Fruit fly (Drosophila melanogaster) whole organism, adult: Measurements from ENCODE around the gene CG43136.

Experiments used
- CG11617 ChIP-seq: fragments of 200-800 bp; sonication (Bioruptor generic); optimal IDR thresholded peaks from 2 replicates; lab custom pipeline; 2017; ENCODE audit warnings: mild to moderate bottlenecking, missing biosample characterization, missing genetic modification reagents, missing genetic modification characterization
- CG12768 ChIP-seq: fragments of 200-800 bp; sonication (Bioruptor generic); optimal IDR thresholded peaks from 2 replicates; lab custom pipeline; 2017; ENCODE audit warnings: missing biosample characterization, missing genetic modification characterization, mild to moderate bottlenecking, moderate library complexity, missing genetic modification reagents
- CG14711 ChIP-seq: fragments of 200-800 bp; sonication (Bioruptor generic); optimal IDR thresholded peaks from 2 replicates; lab custom pipeline; 2018; ENCODE audit warnings: missing biosample characterization, mild to moderate bottlenecking, missing genetic modification characterization, moderate library complexity
- CG1620 ChIP-seq: fragments of 200-800 bp; sonication (Bioruptor generic); optimal IDR thresholded peaks from 2 replicates; lab custom pipeline; 2016; ENCODE audit warnings: missing biosample characterization, missing genetic modification characterization
- CG33017 ChIP-seq: fragments of 200-800 bp; sonication (Bioruptor generic); optimal IDR thresholded peaks from 2 replicates; lab custom pipeline; 2018; ENCODE audit warnings: missing biosample characterization, mild to moderate bottlenecking, missing genetic modification characterization, moderate library complexity
- CG5204 ChIP-seq: fragments of 200-800 bp; sonication (Bioruptor generic); optimal IDR thresholded peaks from 2 replicates; lab custom pipeline; 2016; ENCODE audit warnings: missing biosample characterization, missing genetic modification characterization
- CG7045 ChIP-seq: fragments of 200-800 bp; sonication (Bioruptor generic); optimal IDR thresholded peaks from 2 replicates; lab custom pipeline; 2017; ENCODE audit warnings: missing biosample characterization, mild to moderate bottlenecking, missing genetic modification characterization
- CG7101 ChIP-seq: fragments of 200-800 bp; sonication (Bioruptor generic); optimal IDR thresholded peaks from 2 replicates; lab custom pipeline; 2018; ENCODE audit warnings: missing biosample characterization, mild to moderate bottlenecking, missing genetic modification characterization, moderate library complexity
- Clk ChIP-seq: fragments of 200-800 bp; sonication (Bioruptor generic); optimal IDR thresholded peaks from 2 replicates; lab custom pipeline; 2017; ENCODE audit warnings: missing biosample characterization, missing genetic modification characterization
- Crg-1 ChIP-seq: fragments of 200-800 bp; sonication (Bioruptor generic); optimal IDR thresholded peaks from 2 replicates; lab custom pipeline; 2016; ENCODE audit warnings: missing biosample characterization, missing genetic modification characterization
- Hr96 ChIP-seq: fragments of 200-800 bp; sonication (Bioruptor generic); optimal IDR thresholded peaks from 2 replicates; lab custom pipeline; 2016; ENCODE audit warnings: missing biosample characterization, missing genetic modification characterization
- Mnt ChIP-seq: fragments of 200-800 bp; sonication (Bioruptor generic); optimal IDR thresholded peaks from 2 replicates; lab custom pipeline; 2016; ENCODE audit warnings: missing biosample characterization, mild to moderate bottlenecking, missing genetic modification characterization
- bab1 ChIP-seq: fragments of 200-800 bp; sonication (Bioruptor generic); optimal IDR thresholded peaks from 3 replicates; lab custom pipeline; 2019; ENCODE audit warnings: missing biosample characterization, mild to moderate bottlenecking, missing genetic modification characterization, moderate library complexity
- cic ChIP-seq: fragments of 200-800 bp; sonication (Bioruptor generic); optimal IDR thresholded peaks from 2 replicates; lab custom pipeline; 2017; ENCODE audit warnings: missing biosample characterization, mild to moderate bottlenecking, missing genetic modification characterization, moderate library complexity
- cnc ChIP-seq, 2 experiments: fragments of >200 bp; optimal IDR thresholded peaks; 2 replicates each; lab custom pipeline; 2017
- kay ChIP-seq: fragments of 200-800 bp; sonication (Bioruptor generic); peaks from one replicate; lab custom pipeline; 2016; ENCODE audit warnings: missing biosample characterization, missing genetic modification characterization, borderline replicate concordance
- ovo ChIP-seq: fragments of 200-800 bp; sonication (Bioruptor generic); optimal IDR thresholded peaks from 2 replicates; lab custom pipeline; 2016; ENCODE audit warnings: missing biosample characterization, missing genetic modification characterization
- pad ChIP-seq: fragments of 200-800 bp; sonication (Bioruptor generic); optimal IDR thresholded peaks from 3 replicates; lab custom pipeline; 2017; ENCODE audit warnings: missing biosample characterization, missing genetic modification characterization, mild to moderate bottlenecking, moderate library complexity, missing genetic modification reagents
- tj ChIP-seq: fragments of 200-800 bp; sonication (Bioruptor generic); optimal IDR thresholded peaks from 3 replicates; lab custom pipeline; 2017; ENCODE audit warnings: missing biosample characterization, mild to moderate bottlenecking, missing genetic modification characterization, moderate library complexity
- toe ChIP-seq: fragments of 200-800 bp; sonication (Bioruptor generic); optimal IDR thresholded peaks from 2 replicates; lab custom pipeline; 2016; ENCODE audit warnings: missing biosample characterization, missing genetic modification characterization

The CG43136 gene

dm6 chrX:5888933-5889332, 35.4 kb downstream of the CG43136 start:
- TF ChIP-seq CG14711 (tag; lab: Kevin White, UChicago) (no peak), cic (no peak), CG12768 (GFP tag; lab: Kevin White, UChicago) (no peak), Mnt (GFP tag; lab: Kevin White, UChicago) (no peak), CG33017 (no peak), CG7101 (tag; lab: Kevin White, UChicago) (no peak), Crg-1 (GFP tag; lab: Kevin White, UChicago) (no peak), pad (GFP tag; lab: Kevin White, UChicago) (no peak), CG1620 (no peak), CG5204 (no peak), bab1 (GFP tag; lab: Kevin White, UChicago) (no peak), CG11617 (GFP tag; lab: Kevin White, UChicago) (no peak), CG7045 (GFP tag; lab: Kevin White, UChicago) (no peak), Clk (no peak), ovo (no peak), kay (GFP tag; lab: Kevin White, UChicago) (no peak), toe (no peak), Hr96 (GFP tag; lab: Kevin White, UChicago) (no peak), tj (GFP tag; lab: Kevin White, UChicago) (no peak), cnc (optimal IDR thresholded peaks at IDR 0.05; lab: Kevin White, UChicago) (no peak)

dm6 chrX:5891666-5892444, 38.3 kb downstream of the CG43136 start:
- TF ChIP-seq Crg-1 (GFP tag; lab: Kevin White, UChicago) (no peak), CG7101 (tag; lab: Kevin White, UChicago) (peak; percentile 54), toe (no peak), tj (GFP tag; lab: Kevin White, UChicago) (no peak), CG33017 (no peak), CG7045 (GFP tag; lab: Kevin White, UChicago) (no peak), ovo (no peak), Clk (no peak), bab1 (GFP tag; lab: Kevin White, UChicago) (peak; percentile 67), CG12768 (GFP tag; lab: Kevin White, UChicago) (no peak), kay (GFP tag; lab: Kevin White, UChicago) (no peak), CG5204 (no peak), cnc (optimal IDR thresholded peaks at IDR 0.05; lab: Kevin White, UChicago) (no peak), CG14711 (tag; lab: Kevin White, UChicago) (peak; percentile 68), CG1620 (no peak), Hr96 (GFP tag; lab: Kevin White, UChicago) (no peak), CG11617 (GFP tag; lab: Kevin White, UChicago) (no peak), pad (GFP tag; lab: Kevin White, UChicago) (peak; percentile 13), cic (no peak), Mnt (GFP tag; lab: Kevin White, UChicago) (no peak)

DNA sequence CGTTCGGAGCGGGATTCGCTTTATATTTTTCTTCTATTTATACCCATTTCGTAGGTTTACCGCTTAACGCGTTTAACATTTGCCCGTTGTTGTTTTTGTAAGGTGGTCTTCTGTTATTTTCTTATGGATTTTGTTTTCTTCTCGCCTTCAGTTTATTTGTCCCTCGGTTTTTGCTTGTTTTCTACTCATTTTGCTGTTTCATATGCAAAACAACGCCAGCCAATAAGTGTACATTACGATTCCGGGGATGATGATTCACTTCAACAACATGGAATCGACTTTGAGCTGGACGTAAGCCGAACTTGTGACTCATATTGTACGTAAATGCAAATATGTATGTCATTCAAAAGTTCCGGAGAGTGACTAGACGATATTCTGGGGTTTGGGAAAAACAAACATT, 39.0 kb downstream of the CG43136 start:
- TF ChIP-seq ovo: no peak
- TF ChIP-seq toe: no peak
- no peak for TF ChIP-seq CG7101 (tag; lab: Kevin White, UChicago)
- TF ChIP-seq kay (GFP tag; lab: Kevin White, UChicago): peak; percentile 61
- no peak for TF ChIP-seq Crg-1 (GFP tag; lab: Kevin White, UChicago)

- TF ChIP-seq CG11617 (GFP tag; lab: Kevin White, UChicago): no peak
- TF ChIP-seq cic: peak; percentile 42
Measured at dm6 chrX:5893165-5893564, 39.6 kb downstream of the CG43136 start.

DNA sequence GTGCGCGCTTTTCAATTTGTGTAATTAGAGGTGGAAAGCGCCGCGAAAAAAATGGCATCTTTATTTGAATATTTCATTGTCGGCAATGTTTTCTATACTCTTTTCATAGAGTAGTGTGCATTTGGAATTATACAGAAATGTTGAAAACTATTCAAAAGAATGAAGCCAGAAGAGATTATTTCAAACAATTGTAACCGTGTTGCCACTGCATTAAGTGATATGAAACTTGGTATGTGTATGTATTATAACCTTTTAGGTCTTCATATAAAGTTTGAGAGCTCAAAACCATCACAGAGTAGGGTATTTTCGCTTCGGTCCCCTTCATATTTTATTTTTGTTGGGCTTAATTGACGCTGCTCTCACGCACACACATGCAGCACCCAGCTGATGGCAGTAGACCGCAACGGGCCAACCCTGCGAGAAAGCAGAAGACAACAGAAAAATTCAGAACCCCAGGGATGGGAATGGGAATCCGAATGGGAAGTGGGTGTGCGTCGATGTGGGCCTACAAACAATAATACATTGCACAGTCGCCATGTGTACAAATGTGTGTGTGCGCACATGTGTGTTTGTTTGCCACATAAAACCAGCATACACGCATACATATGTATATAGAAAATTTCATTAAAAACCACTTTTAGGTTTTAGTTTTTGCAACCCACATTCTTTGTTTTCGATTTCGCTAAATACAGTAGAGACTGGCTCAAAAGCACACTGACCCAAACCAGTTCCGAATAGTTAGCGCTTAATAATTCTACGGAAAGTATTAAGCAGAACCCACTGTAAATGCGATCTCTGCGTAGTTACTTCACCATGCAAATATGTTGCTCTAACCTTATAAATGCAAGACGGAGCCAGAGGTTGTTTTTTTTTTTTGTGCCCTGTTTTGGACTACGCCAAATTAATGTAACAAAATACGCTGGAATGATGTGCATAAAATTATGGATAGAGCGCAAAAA, 41.2 kb downstream of the CG43136 start:
- TF ChIP-seq bab1 (GFP tag; lab: Kevin White, UChicago): peak; percentile 21
- no peak for TF ChIP-seq CG33017
- no peak for TF ChIP-seq cic
- no peak for TF ChIP-seq CG12768 (GFP tag; lab: Kevin White, UChicago)
- no peak for TF ChIP-seq CG11617 (GFP tag; lab: Kevin White, UChicago)
- no peak for TF ChIP-seq CG5204

DNA sequence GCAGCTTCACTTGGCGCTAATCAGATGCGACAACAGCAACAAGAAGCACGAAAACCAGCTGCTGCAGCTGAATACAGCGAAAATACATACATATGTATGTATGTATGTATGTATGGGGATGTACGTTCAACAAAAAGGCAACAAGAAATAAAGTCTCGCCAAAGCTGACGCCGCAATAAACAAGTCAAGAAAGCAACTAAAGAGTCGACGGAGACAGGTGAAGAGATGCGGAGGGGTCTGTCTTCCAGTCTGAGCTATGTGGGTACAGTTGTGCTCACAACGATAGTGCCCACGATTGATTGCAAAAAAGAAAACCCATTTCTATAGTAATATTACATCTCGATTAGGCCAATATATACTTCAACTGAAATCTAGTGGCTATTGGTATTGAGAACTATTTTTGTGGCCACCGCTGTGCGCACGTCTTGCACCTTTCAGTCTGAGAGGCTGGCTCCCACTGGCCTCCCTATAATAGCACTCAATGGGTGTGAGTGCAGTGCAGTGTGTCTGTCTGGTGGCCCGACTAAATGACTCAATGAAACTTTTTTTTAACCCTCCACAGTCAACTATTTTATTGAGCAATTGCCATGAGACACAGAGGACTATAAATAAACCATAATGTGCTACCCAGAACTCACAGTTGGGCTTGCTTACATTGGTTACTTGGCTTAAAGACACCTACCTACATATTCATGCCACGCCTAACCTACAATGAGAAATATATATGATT, 42.4 kb downstream of the CG43136 start:
- TF ChIP-seq pad (GFP tag; lab: Kevin White, UChicago) (peak; percentile 78), cnc (optimal IDR thresholded peaks at IDR 0.05; lab: Kevin White, UChicago) (no peak), Crg-1 (GFP tag; lab: Kevin White, UChicago) (peak; percentile 51), CG14711 (tag; lab: Kevin White, UChicago) (peak; percentile 87), Mnt (GFP tag; lab: Kevin White, UChicago) (peak; percentile 25), kay (GFP tag; lab: Kevin White, UChicago) (no peak), CG33017 (peak; percentile 80), ovo (peak; percentile 56), CG12768 (GFP tag; lab: Kevin White, UChicago) (peak; percentile 76), Hr96 (GFP tag; lab: Kevin White, UChicago) (peak; percentile 81), CG7101 (tag; lab: Kevin White, UChicago) (peak; percentile 88), CG5204 (peak; percentile 66), toe (peak; percentile 51), CG7045 (GFP tag; lab: Kevin White, UChicago) (peak; percentile 81), CG11617 (GFP tag; lab: Kevin White, UChicago) (peak; percentile 41), Clk (peak; percentile 72), bab1 (GFP tag; lab: Kevin White, UChicago) (peak; percentile 92), cic (no peak), tj (GFP tag; lab: Kevin White, UChicago) (peak; percentile 95), CG1620 (peak; percentile 75)
